Fruit fly (Drosophila melanogaster) whole organism, embryonic: ENCODE measurements around the gene Srp14.
A peak's percentile ranks its signal among the peaks of the same experiment; 100 is the strongest.

Experiments used
- ATbp ChIP-seq: fragments of 200-800 bp; sonication (Bioruptor generic); optimal IDR thresholded peaks from 2 replicates; lab custom pipeline; 2017; ENCODE audit warnings: missing biosample characterization, mild to moderate bottlenecking, missing genetic modification characterization, missing genetic modification reagents
- Ada2b ChIP-seq: fragments of 200-800 bp; sonication (Bioruptor generic); IDR thresholded peaks from 2 replicates; pipeline ENCODE4 v1.3.6; 2022; ENCODE audit warnings: missing biosample characterization, missing genetic modification characterization
- B-H1 ChIP-seq: fragments of 200-800 bp; sonication (Bioruptor generic); IDR thresholded peaks from 3 replicates; pipeline ENCODE4 v1.3.6; 2022; ENCODE audit warnings: missing biosample characterization, missing genetic modification characterization
- Bgb ChIP-seq: fragments of 200-800 bp; sonication (Bioruptor generic); IDR thresholded peaks from 2 replicates; pipeline ENCODE4 v1.3.6; 2022; ENCODE audit warnings: missing biosample characterization, missing genetic modification characterization; ENCODE audit not compliant: partially characterized antibody
- Blimp-1 ChIP-seq: fragments of 200-800 bp; sonication (Bioruptor generic); optimal IDR thresholded peaks from 3 replicates; lab custom pipeline; 2018; ENCODE audit warnings: missing biosample characterization, missing genetic modification characterization, mild to moderate bottlenecking, moderate library complexity, missing genetic modification reagents
- CG10565 ChIP-seq: fragments of 200-800 bp; sonication (Bioruptor generic); optimal IDR thresholded peaks from 3 replicates; lab custom pipeline; 2016; ENCODE audit warnings: missing biosample characterization, mild to moderate bottlenecking, missing genetic modification characterization
- CG11247 ChIP-seq: fragments of 200-800 bp; sonication (Bioruptor generic); IDR thresholded peaks from 2 replicates; pipeline ENCODE4 v1.3.6; 2022; ENCODE audit warnings: missing biosample characterization, missing genetic modification characterization
- CG11504 ChIP-seq: fragments of 200-800 bp; sonication (Bioruptor generic); optimal IDR thresholded peaks from 3 replicates; lab custom pipeline; 2019; ENCODE audit warnings: missing biosample characterization, mild to moderate bottlenecking, missing genetic modification characterization, moderate library complexity
- CG14050 ChIP-seq: fragments of 200-800 bp; sonication (Bioruptor generic); IDR thresholded peaks from 3 replicates; pipeline ENCODE4 v1.3.6; 2022; ENCODE audit warnings: missing biosample characterization, missing genetic modification characterization
- CG1529 ChIP-seq: fragments of 200-800 bp; sonication (Bioruptor generic); optimal IDR thresholded peaks from 3 replicates; lab custom pipeline; 2018; ENCODE audit warnings: missing biosample characterization, missing genetic modification characterization
- CG15514 ChIP-seq: fragments of 200-800 bp; sonication (Bioruptor generic); optimal IDR thresholded peaks from 3 replicates; lab custom pipeline; 2017; ENCODE audit warnings: missing biosample characterization, missing genetic modification characterization, mild to moderate bottlenecking, moderate library complexity, missing genetic modification reagents
- CG16813 ChIP-seq: fragments of 200-800 bp; sonication (Bioruptor generic); IDR thresholded peaks from 3 replicates; pipeline ENCODE4 v1.3.6; 2022; ENCODE audit warnings: missing biosample characterization, missing genetic modification characterization; ENCODE audit not compliant: partially characterized antibody
- CG16815 ChIP-seq: fragments of 200-800 bp; sonication (Bioruptor generic); optimal IDR thresholded peaks from 3 replicates; lab custom pipeline; 2017; ENCODE audit warnings: missing biosample characterization, mild to moderate bottlenecking, missing genetic modification characterization
- CG18599 ChIP-seq: fragments of 200-800 bp; sonication (Bioruptor generic); optimal IDR thresholded peaks from 3 replicates; lab custom pipeline; 2017; ENCODE audit warnings: missing biosample characterization, missing genetic modification characterization, mild to moderate bottlenecking, moderate library complexity, missing genetic modification reagents
- CG2116 ChIP-seq: fragments of 200-800 bp; sonication (Bioruptor generic); optimal IDR thresholded peaks from 3 replicates; lab custom pipeline; 2018; ENCODE audit warnings: missing biosample characterization, mild to moderate bottlenecking, missing genetic modification characterization
- CG34376 ChIP-seq: fragments of 200-800 bp; sonication (Bioruptor generic); optimal IDR thresholded peaks from 2 replicates; lab custom pipeline; 2018; ENCODE audit warnings: missing biosample characterization, mild to moderate bottlenecking, missing genetic modification characterization
- CG6791 ChIP-seq: fragments of 200-800 bp; sonication (Bioruptor generic); IDR thresholded peaks from 3 replicates; pipeline ENCODE4 v1.3.6; 2022; ENCODE audit warnings: missing biosample characterization, missing genetic modification characterization; ENCODE audit not compliant: partially characterized antibody
- CG7357 ChIP-seq: fragments of 200-800 bp; sonication (Bioruptor generic); IDR thresholded peaks from 3 replicates; pipeline ENCODE4 v1.3.6; 2022; ENCODE audit warnings: missing biosample characterization, missing genetic modification characterization
- CG8290 ChIP-seq, 3 experiments: fragments of 200-800 bp; sonication (Bioruptor generic); optimal IDR thresholded peaks; 2 replicates each; lab custom pipeline; 2016 to 2019; ENCODE audit warnings: missing biosample characterization in 3 of 3, missing genetic modification characterization in 3 of 3, mild to moderate bottlenecking in 2 of 3, moderate library complexity in 1 of 3
- CHES-1-like ChIP-seq: fragments of 200-800 bp; sonication (Bioruptor generic); optimal IDR thresholded peaks from 2 replicates; lab custom pipeline; 2016; ENCODE audit warnings: missing biosample characterization, missing genetic modification characterization
- CrebB ChIP-seq: fragments of 200-800 bp; sonication (Bioruptor generic); optimal IDR thresholded peaks from 3 replicates; lab custom pipeline; 2018; ENCODE audit warnings: missing biosample characterization, mild to moderate bottlenecking, missing genetic modification characterization
- Hr51 ChIP-seq, 2 experiments: fragments of 200-800 bp; sonication (Bioruptor generic); optimal IDR thresholded peaks; 2 replicates in 1 of 2; 3 replicates in 1 of 2; lab custom pipeline; 2016 to 2018; ENCODE audit warnings: missing biosample characterization in 2 of 2, missing genetic modification characterization in 2 of 2, mild to moderate bottlenecking in 1 of 2, moderate library complexity in 1 of 2
- MTF-1 ChIP-seq: fragments of 200-800 bp; sonication (Bioruptor generic); optimal IDR thresholded peaks from 2 replicates; lab custom pipeline; 2018; ENCODE audit warnings: missing biosample characterization, mild to moderate bottlenecking, missing genetic modification characterization, borderline replicate concordance
- Med ChIP-seq: fragments of 200-800 bp; sonication (Bioruptor generic); peaks from one replicate; lab custom pipeline; 2016; ENCODE audit warnings: missing biosample characterization, missing genetic modification characterization, mild to moderate bottlenecking, inconsistent platforms, moderate library complexity
- NC2α ChIP-seq: fragments of 200-800 bp; sonication (Bioruptor generic); optimal IDR thresholded peaks from 2 replicates; lab custom pipeline; 2016; ENCODE audit warnings: missing biosample characterization, missing genetic modification characterization
- Pdp1 ChIP-seq, 2 experiments: fragments of 200-800 bp; sonication (Bioruptor generic); optimal IDR thresholded peaks; 3 replicates each; lab custom pipeline; 2016; ENCODE audit warnings: missing biosample characterization in 2 of 2, missing genetic modification characterization in 2 of 2, mild to moderate bottlenecking in 1 of 2, moderate library complexity in 1 of 2
- Ravus ChIP-seq: fragments of 200-800 bp; sonication (Bioruptor generic); IDR thresholded peaks from 2 replicates; pipeline ENCODE4 v1.3.6; 2022; ENCODE audit warnings: missing biosample characterization, missing genetic modification characterization
- Xbp1 ChIP-seq: fragments of 200-800 bp; sonication (Bioruptor generic); optimal IDR thresholded peaks from 3 replicates; lab custom pipeline; 2016; ENCODE audit warnings: missing biosample characterization, mild to moderate bottlenecking, missing genetic modification characterization
- ab ChIP-seq: fragments of 200-800 bp; sonication (Bioruptor generic); optimal IDR thresholded peaks from 2 replicates; lab custom pipeline; 2016; ENCODE audit warnings: missing biosample characterization, missing genetic modification characterization
- al ChIP-seq: fragments of 200-800 bp; sonication (Bioruptor generic); IDR thresholded peaks from 2 replicates; pipeline ENCODE4 v1.3.6; 2022; ENCODE audit warnings: missing biosample characterization, missing genetic modification characterization
- aop ChIP-seq: fragments of 200-800 bp; sonication (Bioruptor generic); IDR thresholded peaks from 2 replicates; pipeline ENCODE4 v1.3.6; 2022; ENCODE audit warnings: missing biosample characterization, missing genetic modification characterization
- ase ChIP-seq: fragments of 200-800 bp; sonication (Bioruptor generic); IDR thresholded peaks from 3 replicates; pipeline ENCODE4 v1.3.6; 2022; ENCODE audit warnings: missing biosample characterization, missing genetic modification characterization
- az2 ChIP-seq: fragments of 200-800 bp; sonication (Bioruptor generic); optimal IDR thresholded peaks from 3 replicates; lab custom pipeline; 2016; ENCODE audit warnings: missing biosample characterization, missing genetic modification characterization
- cato ChIP-seq: fragments of 200-800 bp; sonication (Bioruptor generic); optimal IDR thresholded peaks from 2 replicates; lab custom pipeline; 2016; ENCODE audit warnings: missing biosample characterization, missing genetic modification characterization, borderline replicate concordance
- ci ChIP-seq: fragments of 200-800 bp; sonication (Bioruptor generic); IDR thresholded peaks from 3 replicates; pipeline ENCODE4 v1.3.6; 2022; ENCODE audit warnings: missing biosample characterization, missing genetic modification characterization
- corto ChIP-seq: fragments of 200-800 bp; sonication (Bioruptor generic); optimal IDR thresholded peaks from 2 replicates; lab custom pipeline; 2016; ENCODE audit warnings: missing biosample characterization, mild to moderate bottlenecking, missing genetic modification characterization, moderate library complexity
- crol ChIP-seq: fragments of 200-800 bp; sonication (Bioruptor generic); IDR thresholded peaks from 2 replicates; pipeline ENCODE4 v1.3.6; 2022; ENCODE audit warnings: missing biosample characterization, missing genetic modification characterization
- ftz-f1 ChIP-seq: fragments of 200-800 bp; sonication (Bioruptor generic); optimal IDR thresholded peaks from 2 replicates; lab custom pipeline; 2016; ENCODE audit warnings: missing biosample characterization, missing genetic modification characterization
- gfzf ChIP-seq: fragments of 200-800 bp; sonication (Bioruptor generic); optimal IDR thresholded peaks from 2 replicates; lab custom pipeline; 2016; ENCODE audit warnings: missing biosample characterization, mild to moderate bottlenecking, missing genetic modification characterization, moderate library complexity
- knrl ChIP-seq: fragments of 200-800 bp; sonication (Bioruptor generic); IDR thresholded peaks from 3 replicates; pipeline ENCODE4 v1.3.6; 2022; ENCODE audit warnings: missing biosample characterization, missing genetic modification characterization; ENCODE audit not compliant: partially characterized antibody
- peb ChIP-seq: fragments of 200-800 bp; sonication (Bioruptor generic); IDR thresholded peaks from 2 replicates; pipeline ENCODE4 v1.3.6; 2022; ENCODE audit warnings: missing biosample characterization, missing genetic modification characterization
- pfk ChIP-seq: fragments of 200-800 bp; sonication (Bioruptor generic); optimal IDR thresholded peaks from 2 replicates; lab custom pipeline; 2018; ENCODE audit warnings: missing biosample characterization, mild to moderate bottlenecking, missing genetic modification characterization, moderate library complexity
- pros ChIP-seq: fragments of 200-800 bp; sonication (Bioruptor generic); optimal IDR thresholded peaks from 3 replicates; lab custom pipeline; 2019; ENCODE audit warnings: missing biosample characterization, mild to moderate bottlenecking, missing genetic modification characterization, moderate library complexity
- sc ChIP-seq, 3 experiments: fragments of >200 bp in 2 of 3; fragments of 200-800 bp in 1 of 3; sonication (Bioruptor generic) in 1 of 3; optimal IDR thresholded peaks; 2 replicates in 2 of 3; 3 replicates in 1 of 3; lab custom pipeline; 2017; ENCODE audit warnings: mild to moderate bottlenecking in 1 of 3, missing biosample characterization in 1 of 3, missing genetic modification characterization in 1 of 3, missing genetic modification reagents in 1 of 3
- sim ChIP-seq: fragments of 200-800 bp; sonication (Bioruptor generic); IDR thresholded peaks from 2 replicates; pipeline ENCODE4 v1.3.6; 2022; ENCODE audit warnings: missing biosample characterization, missing genetic modification characterization
- slp2 ChIP-seq: fragments of 200-800 bp; sonication (Bioruptor generic); optimal IDR thresholded peaks from 2 replicates; lab custom pipeline; 2016; ENCODE audit warnings: missing biosample characterization, missing genetic modification characterization
- sr ChIP-seq: fragments of 200-800 bp; sonication (Bioruptor generic); IDR thresholded peaks from 3 replicates; pipeline ENCODE4 v1.3.6; 2022; ENCODE audit warnings: missing biosample characterization, missing genetic modification characterization
- ssp ChIP-seq: fragments of 200-800 bp; sonication (Bioruptor generic); IDR thresholded peaks from 2 replicates; pipeline ENCODE4 v1.3.6; 2022; ENCODE audit warnings: missing biosample characterization, missing genetic modification characterization

Gene Srp14

DNA sequence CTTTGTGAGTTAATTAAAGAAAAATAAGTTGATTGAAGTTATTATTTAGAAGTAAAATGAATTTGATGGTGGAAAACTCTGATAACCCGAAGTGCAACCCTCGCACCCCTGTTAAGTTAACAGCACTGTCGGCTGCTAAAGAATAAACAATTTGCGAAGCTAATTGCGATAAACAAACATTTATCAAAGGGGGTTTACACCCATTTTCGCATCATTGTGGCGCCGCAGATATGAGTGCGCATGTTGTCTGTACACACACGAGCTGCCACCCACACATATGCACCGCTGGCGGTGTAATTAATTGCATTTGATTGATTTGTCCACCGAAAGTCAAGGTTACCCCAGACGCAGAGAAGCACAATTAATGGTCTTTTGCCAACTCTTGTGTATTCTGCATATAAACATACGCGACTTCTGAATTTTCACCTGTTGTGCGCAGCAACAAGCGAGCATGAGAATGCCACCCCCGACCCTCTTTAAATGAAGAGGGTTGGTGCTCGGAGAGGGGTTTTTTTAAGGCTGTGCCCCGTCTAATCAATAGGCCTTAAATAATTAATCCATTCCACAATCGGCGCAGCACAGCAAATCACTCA is 28.3 kb upstream of the Srp14 start (continued):
- TF ChIP-seq corto (GFP tag; lab: Kevin White, UChicago) = no peak
- no peak for TF ChIP-seq pros (GFP tag; lab: Kevin White, UChicago)
- no peak for TF ChIP-seq CG10565 (GFP tag; lab: Kevin White, UChicago)
- TF ChIP-seq crol (GFP tag; lab: Robert Waterston, UW) = no peak
- TF ChIP-seq NC2α = no peak
- peak; percentile 90 for TF ChIP-seq CG2116 (GFP tag; lab: Kevin White, UChicago)
- no peak for TF ChIP-seq Hr51 (GFP tag; optimal IDR thresholded peaks at IDR 0.05; lab: Kevin White, UChicago)
- no peak for TF ChIP-seq sim (GFP tag; lab: Robert Waterston, UW)
- TF ChIP-seq cato (GFP tag; lab: Kevin White, UChicago) = no peak
- no peak for TF ChIP-seq CG16813
- TF ChIP-seq Bgb (GFP tag; lab: Robert Waterston, UW) = peak; percentile 6; the same call in 1 of the 2 replicates
- TF ChIP-seq CG14050 = no peak
- TF ChIP-seq ci = no peak
- TF ChIP-seq ase (GFP tag; lab: Robert Waterston, UW) = no peak
- TF ChIP-seq CG34376 (GFP tag; lab: Kevin White, UChicago) = no peak
- no peak for TF ChIP-seq aop (GFP tag; lab: Robert Waterston, UW)
- no peak for TF ChIP-seq az2
- TF ChIP-seq CG8290 (GFP tag; optimal IDR thresholded peaks at IDR 0.05; lab: Kevin White, UChicago) = no peak
- no peak for TF ChIP-seq CG8290 (tag; optimal IDR thresholded peaks at IDR 0.05; lab: Kevin White, UChicago)
- TF ChIP-seq CG11247 (GFP tag; lab: Robert Waterston, UW) = no peak
- no peak for TF ChIP-seq MTF-1 (GFP tag; lab: Kevin White, UChicago)
- no peak for TF ChIP-seq CrebB (tag; lab: Kevin White, UChicago)
- no peak for TF ChIP-seq CG1529
- TF ChIP-seq Med (GFP tag; lab: Kevin White, UChicago) = peak; percentile 45
- no peak for TF ChIP-seq ATbp (GFP tag; lab: Kevin White, UChicago)
- TF ChIP-seq CG6791 (GFP tag; lab: Robert Waterston, UW) = no peak
- TF ChIP-seq Ravus (GFP tag; lab: Robert Waterston, UW) = no peak
- no peak for TF ChIP-seq knrl (GFP tag; lab: Robert Waterston, UW)
- TF ChIP-seq B-H1 (GFP tag; lab: Robert Waterston, UW) = no peak
- peak; percentile 10 for TF ChIP-seq CG18599 (GFP tag; lab: Kevin White, UChicago)
- TF ChIP-seq peb (GFP tag; lab: Robert Waterston, UW) = no peak
- no peak for TF ChIP-seq slp2 (GFP tag; lab: Kevin White, UChicago)
- no peak for TF ChIP-seq CG16815 (GFP tag; lab: Kevin White, UChicago)
- TF ChIP-seq Xbp1 = no peak
- TF ChIP-seq sc (optimal IDR thresholded peaks at IDR 0.05; lab: Kevin White, UChicago) = no peak
- no peak for TF ChIP-seq sc (GFP tag; optimal IDR thresholded peaks at IDR 0.05; lab: Kevin White, UChicago)
- TF ChIP-seq CHES-1-like (GFP tag; lab: Kevin White, UChicago) = no peak
- no peak for TF ChIP-seq CG11504 (tag; lab: Kevin White, UChicago)
- no peak for TF ChIP-seq CG7357 (GFP tag; lab: Robert Waterston, UW)
- TF ChIP-seq sr (GFP tag; lab: Robert Waterston, UW) = no peak
- no peak for TF ChIP-seq ssp (GFP tag; lab: Robert Waterston, UW)
- no peak for TF ChIP-seq ab
- TF ChIP-seq Blimp-1 (GFP tag; lab: Kevin White, UChicago) = no peak
- no peak for TF ChIP-seq al (GFP tag; lab: Robert Waterston, UW)
- peak; percentile 8 for TF ChIP-seq ftz-f1
- no peak for TF ChIP-seq Pdp1 (GFP tag; optimal IDR thresholded peaks at IDR 0.05; lab: Kevin White, UChicago)
- peak; percentile 21 for TF ChIP-seq CG15514
- TF ChIP-seq gfzf (GFP tag; lab: Kevin White, UChicago) = no peak
- no peak for TF ChIP-seq Ada2b
- TF ChIP-seq pfk (GFP tag; lab: Kevin White, UChicago) = no peak
